Fruit fly (Drosophila melanogaster) S2 (cell line): ENCODE data around the gene CG32647.

Experiments
- CG8478 ChIP-seq: fragments of >200 bp; optimal IDR thresholded peaks from 2 replicates; lab custom pipeline; 2018
- CTCF ChIP-seq, 2 experiments: fragments of >200 bp; optimal IDR thresholded peaks; 2 replicates each; lab custom pipeline; 2018

- TF ChIP-seq CG8478 (lab: Kevin White, UChicago) = no peak
- TF ChIP-seq CTCF (optimal IDR thresholded peaks at IDR 0.05; lab: Kevin White, UChicago) = no peak
Observed at dm6 chrX:12751786-12752187, 33.0 kb downstream of the CG32647 start.
